Fruit fly (Drosophila melanogaster) whole organism, pupa: Measurements from ENCODE around the gene Fic.

Experiments
- CG10348 ChIP-seq: fragments of 200-800 bp; sonication (Bioruptor generic); IDR thresholded peaks from 2 replicates; pipeline ENCODE4 v1.3.6; 2022; ENCODE audit warnings: missing biosample characterization, missing genetic modification characterization
- CG12605 ChIP-seq: fragments of 200-800 bp; sonication (Bioruptor generic); IDR thresholded peaks from 2 replicates; pipeline ENCODE4 v1.3.6; 2022; ENCODE audit warnings: missing biosample characterization, missing genetic modification characterization
- CG13204 ChIP-seq: fragments of 200-800 bp; sonication (Bioruptor generic); optimal IDR thresholded peaks from 2 replicates; lab custom pipeline; 2018; ENCODE audit warnings: missing biosample characterization, mild to moderate bottlenecking, missing genetic modification characterization, moderate library complexity
- CG14655 ChIP-seq: fragments of 200-800 bp; sonication (Bioruptor generic); optimal IDR thresholded peaks from 3 replicates; lab custom pipeline; 2017; ENCODE audit warnings: mild to moderate bottlenecking, missing biosample characterization, missing genetic modification reagents, missing genetic modification characterization
- CG15710 ChIP-seq: fragments of 200-800 bp; sonication (Bioruptor generic); optimal IDR thresholded peaks from 2 replicates; lab custom pipeline; 2018; ENCODE audit warnings: missing biosample characterization, mild to moderate bottlenecking, missing genetic modification characterization, moderate library complexity
- CG17806 ChIP-seq: fragments of 200-800 bp; sonication (Bioruptor generic); optimal IDR thresholded peaks from 2 replicates; lab custom pipeline; 2018; ENCODE audit warnings: missing biosample characterization, mild to moderate bottlenecking, missing genetic modification characterization, moderate library complexity
- CG32121 ChIP-seq: fragments of 200-800 bp; sonication (Bioruptor generic); IDR thresholded peaks from 2 replicates; pipeline ENCODE4 v1.3.6; 2022; ENCODE audit warnings: missing biosample characterization, missing genetic modification characterization
- CG34367 ChIP-seq: fragments of 200-800 bp; sonication (Bioruptor generic); optimal IDR thresholded peaks from 2 replicates; lab custom pipeline; 2018; ENCODE audit warnings: missing biosample characterization, mild to moderate bottlenecking, missing genetic modification characterization
- CG4496 ChIP-seq: fragments of 200-800 bp; sonication (Bioruptor generic); IDR thresholded peaks from 3 replicates; pipeline ENCODE4 v1.3.6; 2022; ENCODE audit warnings: missing biosample characterization, missing genetic modification characterization
- CG8159 ChIP-seq: fragments of 200-800 bp; sonication (Bioruptor generic); optimal IDR thresholded peaks from 3 replicates; lab custom pipeline; 2018; ENCODE audit warnings: missing biosample characterization, mild to moderate bottlenecking, missing genetic modification characterization, moderate library complexity
- CG8301 ChIP-seq: fragments of 200-800 bp; sonication (Bioruptor generic); optimal IDR thresholded peaks from 2 replicates; lab custom pipeline; 2018; ENCODE audit warnings: missing biosample characterization, mild to moderate bottlenecking, missing genetic modification characterization
- CG9948 ChIP-seq: fragments of 200-800 bp; sonication (Bioruptor generic); optimal IDR thresholded peaks from 2 replicates; lab custom pipeline; 2018; ENCODE audit warnings: missing biosample characterization, mild to moderate bottlenecking, missing genetic modification characterization, moderate library complexity
- D1 ChIP-seq: fragments of 200-800 bp; sonication (Bioruptor generic); optimal IDR thresholded peaks from 2 replicates; lab custom pipeline; 2018; ENCODE audit warnings: missing biosample characterization, mild to moderate bottlenecking, missing genetic modification characterization, moderate library complexity
- EcR ChIP-seq: fragments of 200-800 bp; sonication (Bioruptor generic); optimal IDR thresholded peaks from 3 replicates; lab custom pipeline; 2019; ENCODE audit warnings: missing biosample characterization, missing genetic modification characterization, mild to moderate bottlenecking, moderate library complexity, missing genetic modification reagents
- Ets98B ChIP-seq: fragments of 200-800 bp; sonication (Bioruptor generic); IDR thresholded peaks from 2 replicates; pipeline ENCODE4 v1.3.6; 2022; ENCODE audit warnings: missing biosample characterization, missing genetic modification characterization
- Pif1A ChIP-seq: fragments of 200-800 bp; sonication (Bioruptor generic); optimal IDR thresholded peaks from 3 replicates; lab custom pipeline; 2016; ENCODE audit warnings: missing biosample characterization, missing genetic modification characterization
- Pif1B ChIP-seq: fragments of 200-800 bp; sonication (Bioruptor generic); optimal IDR thresholded peaks from 3 replicates; lab custom pipeline; 2016; ENCODE audit warnings: missing biosample characterization, missing genetic modification characterization
- Snoo ChIP-seq: fragments of 200-800 bp; sonication (Bioruptor generic); optimal IDR thresholded peaks from 3 replicates; lab custom pipeline; 2017; ENCODE audit warnings: missing biosample characterization, mild to moderate bottlenecking, missing genetic modification characterization, inconsistent platforms
- fd96Ca ChIP-seq: fragments of 200-800 bp; sonication (Bioruptor generic); IDR thresholded peaks from 3 replicates; pipeline ENCODE4 v1.3.6; 2022; ENCODE audit warnings: missing biosample characterization, missing genetic modification characterization
- gl ChIP-seq: fragments of 200-800 bp; sonication (Bioruptor generic); optimal IDR thresholded peaks from 2 replicates; lab custom pipeline; 2018; ENCODE audit warnings: missing biosample characterization, mild to moderate bottlenecking, missing genetic modification characterization
- rn ChIP-seq: fragments of 200-800 bp; sonication (Bioruptor generic); IDR thresholded peaks from 2 replicates; pipeline ENCODE4 v1.3.6; 2022; ENCODE audit warnings: missing biosample characterization, missing genetic modification characterization

Fic gene

DNA sequence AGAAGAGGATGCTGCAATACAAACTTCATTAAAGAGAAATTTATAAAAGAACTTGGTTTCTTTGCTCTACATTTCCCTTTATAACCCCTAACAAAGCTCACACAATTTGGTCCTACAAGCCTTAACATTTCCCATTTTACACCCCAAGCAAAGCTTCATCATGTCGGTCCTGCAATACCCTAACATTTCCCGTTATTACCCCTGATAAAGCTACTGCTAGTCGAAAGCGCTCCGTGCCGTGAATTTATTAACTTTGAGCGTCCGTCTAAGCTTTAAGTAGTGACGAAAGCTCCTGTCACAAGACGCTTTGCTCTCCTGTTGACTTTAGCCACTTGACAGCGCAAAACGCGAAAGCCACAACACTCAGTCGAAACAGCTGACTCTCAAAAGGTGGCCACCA, 12.2 kb upstream of the Fic start, which contains the start of gene CG13982:
CG13982 (plus strand) TSS at position 363 of the 400 bp plus-strand sequence.
- TF ChIP-seq D1 (tag; lab: Kevin White, UChicago) (no peak), rn (GFP tag; lab: Robert Waterston, UW) (no peak), fd96Ca (GFP tag; lab: Robert Waterston, UW) (no peak), Snoo (tag; lab: Kevin White, UChicago) (no peak), CG34367 (tag; lab: Kevin White, UChicago) (no peak)

- TF ChIP-seq EcR (GFP tag; lab: Kevin White, UChicago) = no peak
- TF ChIP-seq CG13204 = no peak
- TF ChIP-seq gl = no peak
- TF ChIP-seq CG12605 (GFP tag; lab: Robert Waterston, UW) = no peak
- no peak for TF ChIP-seq D1 (tag; lab: Kevin White, UChicago)
- no peak for TF ChIP-seq CG14655
- TF ChIP-seq Snoo (tag; lab: Kevin White, UChicago) = no peak
- no peak for TF ChIP-seq Ets98B (GFP tag; lab: Robert Waterston, UW)
- no peak for TF ChIP-seq CG4496 (GFP tag; lab: Robert Waterston, UW)
- TF ChIP-seq CG34367 (tag; lab: Kevin White, UChicago) = no peak
- TF ChIP-seq rn (GFP tag; lab: Robert Waterston, UW) = no peak
- TF ChIP-seq CG8159 = no peak
- no peak for TF ChIP-seq CG9948 (tag; lab: Kevin White, UChicago)
- TF ChIP-seq fd96Ca (GFP tag; lab: Robert Waterston, UW) = no peak
- TF ChIP-seq CG10348 (GFP tag; lab: Robert Waterston, UW) = no peak
- no peak for TF ChIP-seq CG32121
- TF ChIP-seq CG8301 (tag; lab: Kevin White, UChicago) = no peak
- TF ChIP-seq, all 21 proteins: peak for 0
These were observed 2.6 kb upstream of the Fic start for dm6 chr2L:6421495-6421894.

dm6 chr2L:6422488-6422887, 1.6 kb upstream of the Fic start:
- TF ChIP-seq CG4496 (GFP tag; lab: Robert Waterston, UW) (no peak), CG32121 (no peak), CG10348 (GFP tag; lab: Robert Waterston, UW) (no peak), CG13204 (no peak), CG8301 (tag; lab: Kevin White, UChicago) (no peak), CG12605 (GFP tag; lab: Robert Waterston, UW) (no peak), EcR (GFP tag; lab: Kevin White, UChicago) (no peak), CG8159 (no peak), CG15710 (tag; lab: Kevin White, UChicago) (no peak), Pif1A (no peak), Snoo (tag; lab: Kevin White, UChicago) (no peak), CG14655 (no peak), gl (no peak), Pif1B (GFP tag; lab: Kevin White, UChicago) (no peak), CG17806 (tag; lab: Kevin White, UChicago) (no peak), fd96Ca (GFP tag; lab: Robert Waterston, UW) (no peak)

- TF ChIP-seq Snoo (tag; lab: Kevin White, UChicago) (no peak), CG17806 (tag; lab: Kevin White, UChicago) (no peak), CG4496 (GFP tag; lab: Robert Waterston, UW) (no peak), EcR (GFP tag; lab: Kevin White, UChicago) (no peak), CG10348 (GFP tag; lab: Robert Waterston, UW) (no peak), CG13204 (no peak), Ets98B (GFP tag; lab: Robert Waterston, UW) (no peak), CG15710 (tag; lab: Kevin White, UChicago) (no peak), rn (GFP tag; lab: Robert Waterston, UW) (no peak), gl (no peak), CG9948 (tag; lab: Kevin White, UChicago) (no peak)
These were observed 988 bp upstream of the Fic start, which contains the start of gene Tig for dm6 chr2L:6423148-6423547. TSS of gene Tig (minus strand) at chr2L:6423310.

DNA sequence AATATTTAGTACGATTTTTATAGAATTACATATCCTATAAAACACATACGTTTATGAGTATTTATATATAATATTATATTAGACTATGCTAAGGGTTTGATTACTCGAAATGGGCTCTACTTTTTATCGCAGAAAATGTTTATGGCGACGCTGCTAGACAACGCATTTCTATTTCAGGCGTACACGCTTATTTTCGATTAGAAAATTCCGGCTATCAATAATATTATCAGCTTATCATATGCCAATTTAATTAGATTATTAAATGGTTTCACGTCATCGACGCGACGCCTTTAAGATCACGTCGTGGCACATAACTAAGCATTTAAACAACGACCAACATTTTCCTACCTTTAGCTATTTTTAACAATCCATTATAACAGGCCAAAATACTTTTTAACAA, 2.2 kb downstream of the Fic start:
- no peak for TF ChIP-seq gl
- no peak for TF ChIP-seq CG12605 (GFP tag; lab: Robert Waterston, UW)
- TF ChIP-seq D1 (tag; lab: Kevin White, UChicago) = no peak
- no peak for TF ChIP-seq Ets98B (GFP tag; lab: Robert Waterston, UW)

DNA sequence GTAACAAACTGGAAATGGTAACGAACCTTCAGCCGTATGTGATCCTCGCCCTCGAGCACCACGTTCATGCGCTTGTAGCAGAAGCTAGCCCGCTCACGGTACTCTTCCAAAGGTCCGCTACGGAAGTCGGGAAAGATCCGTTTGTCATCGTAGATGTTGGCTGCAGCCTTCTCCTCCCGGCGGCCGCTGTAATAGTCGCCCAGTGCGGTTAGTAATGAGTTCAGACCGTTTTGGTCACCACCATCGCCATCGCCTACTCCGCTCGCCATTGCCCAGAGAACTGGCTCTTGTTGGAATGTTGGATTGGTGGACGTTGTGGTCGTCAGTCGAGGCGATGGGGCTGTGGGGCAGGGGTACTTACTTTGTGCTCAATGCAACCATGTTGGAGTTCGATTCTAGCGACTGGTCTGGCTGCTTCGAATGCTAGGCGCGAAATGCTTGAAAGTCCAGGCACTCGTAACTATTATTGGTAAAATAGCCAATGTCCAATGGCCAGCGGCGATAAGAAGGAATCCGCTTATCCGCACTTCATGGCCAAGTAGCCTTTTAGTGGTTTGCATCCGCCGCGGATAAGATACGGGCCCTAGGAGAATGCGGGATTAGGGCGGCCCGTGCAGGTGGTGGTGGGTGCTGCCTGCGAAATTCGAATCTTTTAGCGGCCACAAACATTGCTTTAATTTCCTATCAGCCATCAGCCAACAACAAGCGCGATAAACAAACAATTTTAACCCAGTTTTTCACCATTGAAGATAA, 23.6 kb downstream of the Fic start:
- no peak for TF ChIP-seq CG9948 (tag; lab: Kevin White, UChicago)
- no peak for TF ChIP-seq D1 (tag; lab: Kevin White, UChicago)
- peak; percentile 25 for TF ChIP-seq CG8301 (tag; lab: Kevin White, UChicago)
- TF ChIP-seq Snoo (tag; lab: Kevin White, UChicago) = no peak
- TF ChIP-seq CG12605 (GFP tag; lab: Robert Waterston, UW) = peak; percentile 59; the same call in 1 of the 2 replicates
- no peak for TF ChIP-seq CG32121
- peak; percentile 59 for TF ChIP-seq CG13204
- TF ChIP-seq EcR (GFP tag; lab: Kevin White, UChicago) = peak; percentile 48
- 0 out of 2 replicates have a peak, but pooled peaks have one; percentile 9 for TF ChIP-seq Ets98B (GFP tag; lab: Robert Waterston, UW)
- no peak for TF ChIP-seq CG34367 (tag; lab: Kevin White, UChicago)
- peak; percentile 21 for TF ChIP-seq gl
- TF ChIP-seq CG4496 (GFP tag; lab: Robert Waterston, UW) = no peak
